Worm (Caenorhabditis elegans): ENCODE results near the gene sax-2.
A peak's percentile ranks its signal among the peaks of the same experiment; 100 is the strongest.

The sax-2 gene

DNA sequence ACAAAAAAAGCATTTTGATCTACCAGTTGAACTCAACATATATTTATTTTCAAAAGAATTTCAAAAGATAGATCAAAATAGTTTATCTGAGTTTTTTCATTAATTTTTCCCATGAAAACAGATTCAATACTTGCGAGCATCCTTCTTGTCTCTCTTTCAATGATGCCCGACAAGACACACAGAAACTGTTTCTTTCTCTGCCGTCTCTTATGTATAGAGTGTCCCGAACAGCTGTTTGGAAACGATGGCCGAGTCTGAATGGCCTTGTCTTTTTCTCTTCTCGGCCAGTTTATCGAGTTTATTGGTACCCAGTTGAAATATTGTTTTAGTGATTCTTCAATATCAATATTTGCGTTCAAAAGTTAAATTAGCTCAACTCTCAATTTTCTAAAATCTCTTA is 755 bp upstream of the sax-2 start (continued):
- TF ChIP-seq nhr-12 (tag; optimal IDR thresholded peaks at IDR 0.05): no peak
- TF ChIP-seq sptf-1 (tag; optimal IDR thresholded peaks at IDR 0.05): no peak
- no peak for TF ChIP-seq zip-4 (GFP tag; optimal IDR thresholded peaks at IDR 0.05)
- no peak for TF ChIP-seq mdl-1 (tag; optimal IDR thresholded peaks at IDR 0.05)
- TF ChIP-seq nhr-237 (tag; optimal IDR thresholded peaks at IDR 0.05): no peak
- peak; percentile 40; the same call in 1 of the 2 replicates for TF ChIP-seq isw-1 (GFP tag; IDR thresholded peaks at IDR 0.05)
- no peak for TF ChIP-seq unc-62 (GFP tag; optimal IDR thresholded peaks at IDR 0.05)
- TF ChIP-seq nhr-90 (tag; optimal IDR thresholded peaks at IDR 0.05; ENCODE audit: poor library complexity): peak; percentile 57
- TF ChIP-seq C16A3.4 (tag; optimal IDR thresholded peaks at IDR 0.05): peak; percentile 36
- peak; percentile 90 for TF ChIP-seq lin-14 (GFP tag; optimal IDR thresholded peaks at IDR 0.05)
- no peak for TF ChIP-seq efl-3 (GFP tag; optimal IDR thresholded peaks at IDR 0.05)
- peak; percentile 36 for TF ChIP-seq sox-4 (tag; optimal IDR thresholded peaks at IDR 0.05)
- no peak for TF ChIP-seq grh-1 (GFP tag; IDR thresholded peaks at IDR 0.05)
- peak; percentile 65 for TF ChIP-seq tbx-2 (tag; optimal IDR thresholded peaks at IDR 0.05)
- no peak for TF ChIP-seq fkh-4 (tag; optimal IDR thresholded peaks at IDR 0.05; ENCODE audit: borderline replicate concordance)
- TF ChIP-seq mef-2 (tag; optimal IDR thresholded peaks at IDR 0.05): no peak
- TF ChIP-seq nhr-76 (tag; optimal IDR thresholded peaks at IDR 0.05): no peak
- TF ChIP-seq swsn-7 (tag; optimal IDR thresholded peaks at IDR 0.05): peak; percentile 52
- TF ChIP-seq rnt-1 (tag; optimal IDR thresholded peaks at IDR 0.05): peak; percentile 95
- peak; percentile 43 for TF ChIP-seq xbp-1 (tag; optimal IDR thresholded peaks at IDR 0.05)
- no peak for TF ChIP-seq hlh-4 (tag; optimal IDR thresholded peaks at IDR 0.05)
- TF ChIP-seq nhr-85 (tag): peak; percentile 54
- TF ChIP-seq nhr-19 (GFP tag; conservative IDR thresholded peaks at IDR 0.05): peak; percentile 63
- no peak for TF ChIP-seq mab-9 (GFP tag; IDR thresholded peaks at IDR 0.05)
- TF ChIP-seq alr-1 (tag; optimal IDR thresholded peaks at IDR 0.05; ENCODE audit: borderline replicate concordance): no peak
- peak; percentile 3 for TF ChIP-seq blmp-1 (tag; optimal IDR thresholded peaks at IDR 0.05)
- TF ChIP-seq unc-98 (GFP tag; IDR thresholded peaks at IDR 0.05): no peak
- no peak for TF ChIP-seq nhr-84 (tag; optimal IDR thresholded peaks at IDR 0.05)
- no peak for TF ChIP-seq fos-1 (tag; optimal IDR thresholded peaks at IDR 0.05)
- no peak for TF ChIP-seq ces-1 (GFP tag; optimal IDR thresholded peaks at IDR 0.05)
- TF ChIP-seq snpc-4 (tag; optimal IDR thresholded peaks at IDR 0.05): peak; percentile 43
- no peak for TF ChIP-seq ceh-63 (GFP tag; optimal IDR thresholded peaks at IDR 0.05)
- peak; percentile 76 to 80 for TF ChIP-seq efl-1 (optimal IDR thresholded peaks at IDR 0.05)
- peak; percentile 71 to 94 for TF ChIP-seq efl-1 (GFP tag; optimal IDR thresholded peaks at IDR 0.05 in 1 of 2)
- TF ChIP-seq aly-2 (tag; optimal IDR thresholded peaks at IDR 0.05): no peak
- peak in 1 of 2 experiments; percentile 1 for TF ChIP-seq ztf-11 (tag; optimal IDR thresholded peaks at IDR 0.05)
- no peak for TF ChIP-seq nhr-47 (tag; optimal IDR thresholded peaks at IDR 0.05)
- TF ChIP-seq vab-15 (tag; optimal IDR thresholded peaks at IDR 0.05): no peak
- no peak for TF ChIP-seq egl-27 (tag; optimal IDR thresholded peaks at IDR 0.05)
- no peak for TF ChIP-seq C04F5.9 (tag; optimal IDR thresholded peaks at IDR 0.05)

ce11 chrIII:5112399-5112798 is 2.9 kb downstream of the sax-2 start:
- TF ChIP-seq nhr-84 (tag; optimal IDR thresholded peaks at IDR 0.05): no peak
- TF ChIP-seq Y116A8C.19 (tag; optimal IDR thresholded peaks at IDR 0.05; ENCODE audit: borderline replicate concordance): no peak
- TF ChIP-seq blmp-1 (tag; optimal IDR thresholded peaks at IDR 0.05): no peak
- no peak for TF ChIP-seq jun-1 (tag; optimal IDR thresholded peaks at IDR 0.05)
- no peak for TF ChIP-seq aha-1 (tag; optimal IDR thresholded peaks at IDR 0.05)
- no peak for TF ChIP-seq lin-35 (GFP tag; optimal IDR thresholded peaks at IDR 0.05)
- no peak for TF ChIP-seq fkh-8 (tag; optimal IDR thresholded peaks at IDR 0.05)
- no peak for TF ChIP-seq ceh-88 (GFP tag; IDR thresholded peaks at IDR 0.05)
- no peak for TF ChIP-seq mep-1 (tag; optimal IDR thresholded peaks at IDR 0.05)
- no peak for TF ChIP-seq ceh-82 (tag; optimal IDR thresholded peaks at IDR 0.05)

Data from whole organism, L1 larva.